Worm (Caenorhabditis elegans) whole organism, midembryonic: ENCODE results near the gene ctl-3.

Source experiments
- T22C8.4 ChIP-seq: fragments of 200-800 bp; sonication (Bioruptor generic); IDR thresholded peaks from 2 replicates; pipeline ENCODE4 v1.3.6; 2022; ENCODE audit warnings: missing genetic modification characterization, missing compliant biosample characterization
- cog-1 ChIP-seq: sonication (generic microtip); optimal IDR thresholded peaks from 2 replicates; lab custom pipeline; 2016; ENCODE audit warnings: missing genetic modification characterization, missing compliant biosample characterization
- flt-1 ChIP-seq: fragments of 200-800 bp; sonication (Bioruptor generic); IDR thresholded peaks from 2 replicates; pipeline ENCODE4 v1.3.6; 2022; ENCODE audit warnings: missing genetic modification characterization, missing compliant biosample characterization
- klf-2 ChIP-seq: fragments of 200-800 bp; sonication (Bioruptor generic); conservative IDR thresholded peaks from 2 replicates; pipeline ENCODE4 v1.3.6; 2022; ENCODE audit warnings: missing genetic modification reagents, missing genetic modification characterization, missing compliant biosample characterization
- med-1 ChIP-seq: sonication (generic microtip); optimal IDR thresholded peaks from 2 replicates; lab custom pipeline; 2017; ENCODE audit warnings: missing genetic modification characterization, mild to moderate bottlenecking, missing compliant biosample characterization, antibody characterized with exemption, missing genetic modification reagents; ENCODE audit not compliant: insufficient read depth
- ref-1 ChIP-seq: fragments of 200-800 bp; sonication (Bioruptor generic); conservative IDR thresholded peaks from 2 replicates; pipeline ENCODE4 v1.3.6; 2022; ENCODE audit warnings: missing genetic modification reagents, missing genetic modification characterization, missing compliant biosample characterization
- tab-1 ChIP-seq: fragments of 200-800 bp; sonication (Bioruptor generic); IDR thresholded peaks from 2 replicates; pipeline ENCODE4 v1.3.6; 2022; ENCODE audit warnings: missing genetic modification characterization, missing compliant biosample characterization
- ztf-23 ChIP-seq: fragments of 200-800 bp; sonication (Bioruptor generic); IDR thresholded peaks from 2 replicates; pipeline ENCODE4 v1.3.6; 2022; ENCODE audit warnings: missing genetic modification reagents, missing genetic modification characterization, missing compliant biosample characterization
- ztf-29 ChIP-seq: fragments of 200-800 bp; sonication (Bioruptor generic); IDR thresholded peaks from 2 replicates; pipeline ENCODE4 v1.3.6; 2022; ENCODE audit warnings: missing genetic modification reagents, missing genetic modification characterization, missing compliant biosample characterization

The ctl-3 gene

DNA sequence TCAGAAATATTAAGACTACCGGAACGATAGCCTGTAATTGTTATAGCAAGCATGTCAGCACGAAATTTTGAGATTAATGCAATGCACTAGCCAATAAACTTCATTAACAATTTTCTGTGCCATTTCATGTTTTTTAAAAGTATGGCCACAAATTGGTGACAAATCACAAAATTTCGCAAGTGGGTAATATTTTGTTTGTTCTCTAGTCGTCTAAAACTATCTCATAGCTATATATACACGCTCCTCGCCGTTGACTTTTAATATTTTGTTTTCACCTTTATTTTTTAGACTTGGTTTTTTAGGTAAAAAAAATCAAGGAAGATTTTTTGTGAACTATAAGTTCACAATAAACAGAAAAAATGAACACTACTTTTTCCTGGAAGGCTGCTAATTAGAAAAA lies 19.7 kb downstream of the ctl-3 start:
- no peak for TF ChIP-seq flt-1 (GFP tag; lab: Robert Waterston, UW)
- TF ChIP-seq med-1: no peak
- no peak for TF ChIP-seq klf-2 (GFP tag; lab: Robert Waterston, UW)
- no peak for TF ChIP-seq tab-1 (GFP tag; lab: Robert Waterston, UW)
- TF ChIP-seq ref-1 (GFP tag; lab: Robert Waterston, UW): no peak
- no peak for TF ChIP-seq ztf-29 (GFP tag; lab: Robert Waterston, UW)
- TF ChIP-seq T22C8.4 (GFP tag; lab: Robert Waterston, UW): no peak
- TF ChIP-seq cog-1 (tag; lab: Kevin White, UChicago): no peak
- TF ChIP-seq ztf-23: no peak

DNA sequence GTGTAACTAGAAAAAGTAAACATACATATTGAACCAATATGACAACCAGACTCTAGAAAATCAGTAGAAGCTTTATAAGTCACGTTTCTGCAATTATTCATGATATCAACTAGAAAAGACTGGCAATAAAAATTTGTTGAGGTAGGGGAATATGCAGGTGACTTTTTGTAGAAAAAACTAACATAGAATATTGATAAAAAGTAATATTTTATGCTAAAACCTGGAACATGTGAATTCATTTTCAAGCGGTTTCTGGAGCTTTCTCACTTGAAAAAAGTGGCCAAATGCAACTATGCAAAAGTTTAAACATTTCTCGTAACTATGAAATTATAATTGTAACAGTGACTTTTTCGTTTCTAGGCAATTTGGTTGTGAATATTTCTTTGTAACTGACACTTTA lies 21.6 kb downstream of the ctl-3 start, which contains the start of gene srh-42:
Gene srh-42, minus strand, starts transcription at position 101 of the 400 bp plus-strand sequence.
- TF ChIP-seq ref-1 (GFP tag; lab: Robert Waterston, UW): no peak
- TF ChIP-seq klf-2 (GFP tag; lab: Robert Waterston, UW): no peak
- TF ChIP-seq tab-1 (GFP tag; lab: Robert Waterston, UW): no peak

DNA sequence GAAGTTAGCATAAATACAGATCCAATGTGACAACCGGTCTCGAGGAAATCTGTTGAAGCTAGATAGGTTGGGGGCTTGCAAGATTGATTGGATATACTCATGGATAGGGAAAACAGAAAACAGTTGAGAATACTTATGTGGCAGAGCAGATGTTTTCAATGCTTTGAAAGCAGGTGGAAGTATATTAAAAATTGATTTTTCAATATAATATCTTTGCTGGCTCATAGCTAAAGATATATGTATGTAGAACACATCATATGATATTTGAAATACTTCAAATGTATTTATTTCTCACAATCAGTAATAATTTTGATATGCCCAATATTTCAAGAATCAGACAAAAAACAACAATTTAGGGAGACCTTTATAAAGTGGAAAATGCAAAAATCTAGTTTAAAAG lies 23.3 kb downstream of the ctl-3 start, which contains the start of gene srh-41:
Gene srh-41, minus strand, starts transcription at position 101 of the 400 bp plus-strand sequence.
- TF ChIP-seq tab-1 (GFP tag; lab: Robert Waterston, UW) (no peak), med-1 (no peak), ref-1 (GFP tag; lab: Robert Waterston, UW) (no peak), cog-1 (tag; lab: Kevin White, UChicago) (no peak), T22C8.4 (GFP tag; lab: Robert Waterston, UW) (no peak)

DNA sequence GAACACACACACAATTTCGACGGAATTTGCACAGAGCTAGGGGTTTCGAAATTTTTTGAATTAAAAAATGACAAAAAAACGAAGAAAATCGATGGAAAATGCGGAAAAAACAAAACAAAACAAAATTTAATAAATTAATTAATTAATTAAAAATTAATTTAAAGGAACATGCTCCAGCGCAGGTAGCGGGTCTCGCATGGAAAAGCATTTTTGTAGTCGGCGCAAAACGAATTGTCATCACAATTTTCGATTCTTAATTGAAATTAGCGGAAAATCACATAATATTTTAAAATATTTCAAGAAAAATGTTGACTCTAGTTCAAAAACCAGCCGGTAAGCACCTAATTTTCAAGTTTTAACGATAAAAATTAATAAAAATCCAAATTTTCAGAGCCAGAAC lies 34.2 kb downstream of the ctl-3 start, which contains the start of gene Y54G11A.3:
Gene Y54G11A.3, plus strand, starts transcription at position 213 of the 400 bp plus-strand sequence.
- TF ChIP-seq ztf-29 (GFP tag; lab: Robert Waterston, UW) (no peak), cog-1 (tag; lab: Kevin White, UChicago) (no peak), ref-1 (GFP tag; lab: Robert Waterston, UW) (no peak), ztf-23 (no peak), med-1 (no peak), flt-1 (GFP tag; lab: Robert Waterston, UW) (no peak), tab-1 (GFP tag; lab: Robert Waterston, UW) (no peak), klf-2 (GFP tag; lab: Robert Waterston, UW) (no peak), T22C8.4 (GFP tag; lab: Robert Waterston, UW) (no peak)

DNA sequence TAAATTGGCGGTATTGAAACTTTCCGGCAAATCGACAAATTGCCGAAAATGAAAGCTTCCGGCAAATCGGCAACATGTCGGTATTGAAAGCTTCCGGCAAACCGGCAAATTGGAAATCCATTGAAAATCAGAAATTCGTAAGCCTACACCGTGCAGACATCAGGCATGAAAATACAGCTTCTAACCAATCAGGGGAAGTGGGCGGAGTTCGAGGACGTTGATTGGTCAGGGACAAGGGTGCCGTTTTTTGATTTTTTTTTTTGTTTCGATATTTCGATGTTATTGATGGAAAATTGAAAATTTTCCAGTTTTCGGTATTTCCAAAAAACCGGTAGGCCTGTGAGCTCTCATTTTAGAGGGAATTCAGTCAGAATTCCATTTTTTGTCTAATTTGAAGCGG lies 40.7 kb downstream of the ctl-3 start:
- TF ChIP-seq T22C8.4 (GFP tag; lab: Robert Waterston, UW) (no peak), ztf-29 (GFP tag; lab: Robert Waterston, UW) (no peak), tab-1 (GFP tag; lab: Robert Waterston, UW) (no peak), cog-1 (tag; lab: Kevin White, UChicago) (no peak), med-1 (no peak), ref-1 (GFP tag; lab: Robert Waterston, UW) (no peak), klf-2 (GFP tag; lab: Robert Waterston, UW) (no peak)

DNA sequence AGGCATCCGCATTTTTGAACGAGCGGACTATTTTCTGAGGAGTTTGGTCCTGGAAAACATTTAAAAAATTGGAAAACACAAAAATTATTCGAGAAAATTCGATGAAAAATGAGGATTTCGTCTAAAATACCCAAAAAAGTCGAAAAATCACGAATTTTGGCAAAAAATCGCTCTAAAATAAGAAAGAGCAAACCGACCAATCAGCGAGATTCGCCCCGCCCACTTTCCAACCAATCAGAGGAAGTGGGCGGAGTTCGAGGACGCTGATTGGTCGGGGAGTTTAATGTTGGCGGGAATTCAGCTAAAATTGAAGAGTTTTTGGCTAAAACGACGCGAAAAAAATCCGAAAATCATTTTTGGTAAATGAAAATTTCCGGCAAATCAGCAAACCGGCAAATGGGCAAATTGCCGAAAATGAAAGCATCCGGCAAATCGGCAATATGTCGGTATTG lies 41.4 kb downstream of the ctl-3 start, which contains the start of gene Y54G11A.1:
Gene Y54G11A.1, minus strand, starts transcription at position 51 of the 452 bp plus-strand sequence.
- TF ChIP-seq cog-1 (tag; lab: Kevin White, UChicago) (no peak), ztf-23 (no peak), med-1 (no peak), flt-1 (GFP tag; lab: Robert Waterston, UW) (no peak)

DNA sequence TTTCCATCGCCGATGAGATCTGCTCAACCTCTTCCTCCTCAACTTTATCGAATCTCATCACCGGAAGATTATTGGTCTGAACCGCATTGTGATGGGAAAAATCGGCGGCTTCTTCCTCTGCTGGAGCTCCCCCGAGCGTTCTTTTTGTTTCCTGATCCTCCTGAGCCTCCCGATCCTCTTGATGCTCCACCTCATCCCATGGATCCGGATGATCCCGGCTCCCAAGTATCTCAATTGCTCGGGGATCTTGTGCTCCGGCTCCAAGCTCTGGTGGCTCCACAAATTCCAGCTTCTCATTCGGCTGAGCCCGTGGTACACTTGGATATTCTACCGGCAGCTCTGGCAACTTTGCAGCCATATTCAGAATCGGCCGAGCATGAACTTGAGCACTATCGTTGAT lies 52.6 kb downstream of the ctl-3 start:
- TF ChIP-seq med-1: no peak
- TF ChIP-seq ztf-29 (GFP tag; lab: Robert Waterston, UW): no peak
- no peak for TF ChIP-seq ztf-23
- TF ChIP-seq cog-1 (tag; lab: Kevin White, UChicago): no peak
- no peak for TF ChIP-seq ref-1 (GFP tag; lab: Robert Waterston, UW)
- TF ChIP-seq klf-2 (GFP tag; lab: Robert Waterston, UW): no peak
- no peak for TF ChIP-seq flt-1 (GFP tag; lab: Robert Waterston, UW)
- no peak for TF ChIP-seq T22C8.4 (GFP tag; lab: Robert Waterston, UW)
- TF ChIP-seq tab-1 (GFP tag; lab: Robert Waterston, UW): no peak
